Fruit fly (Drosophila melanogaster): Measurements from ENCODE around the gene Trs20.

DNA sequence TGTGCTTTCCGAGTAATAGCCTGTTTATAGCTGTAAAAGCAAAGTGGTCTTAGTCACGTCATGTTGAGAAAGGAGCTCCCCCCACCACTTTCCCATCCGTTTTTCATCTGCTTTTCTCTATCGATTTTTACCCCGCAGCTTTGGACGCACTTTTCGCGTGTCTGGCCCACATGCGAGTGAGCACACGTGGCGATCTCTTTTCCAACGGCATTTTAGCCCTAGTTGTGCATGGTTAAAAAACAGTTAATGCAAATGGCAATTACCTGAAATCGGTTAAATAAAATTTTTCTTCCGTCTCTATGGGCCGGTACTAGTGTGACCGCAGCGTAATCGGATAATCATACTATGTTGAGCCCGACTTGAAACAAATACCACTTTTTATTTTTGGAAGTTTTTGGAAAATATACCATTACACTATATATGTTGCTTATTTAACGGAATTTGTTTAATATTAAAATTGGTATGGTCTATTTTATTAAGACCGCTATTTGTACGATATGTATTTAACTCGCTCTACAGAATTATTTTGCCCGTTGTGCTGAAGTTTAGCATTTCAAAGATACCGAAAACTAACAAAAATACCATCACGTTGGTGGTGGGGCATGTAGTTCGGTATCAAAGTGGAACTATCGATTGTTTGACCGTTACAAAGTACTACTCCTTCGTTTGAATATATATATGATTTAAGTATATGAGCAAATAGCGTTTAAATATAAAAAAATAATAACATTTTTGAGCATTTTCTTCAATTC is 19.2 kb downstream of the Trs20 start, which contains the start of gene Zn72D:
- TF ChIP-seq toe (GFP tag; optimal IDR thresholded peaks at IDR 0.05) (no peak), Hr96 (GFP tag; optimal IDR thresholded peaks at IDR 0.05) (no peak), CG11617 (GFP tag; optimal IDR thresholded peaks at IDR 0.05) (peak; percentile 29), Mnt (GFP tag; optimal IDR thresholded peaks at IDR 0.05) (peak; percentile 8), kay (GFP tag; ENCODE audit: borderline replicate concordance) (no peak)
